Worm (Caenorhabditis elegans): ENCODE measurements around the gene scl-19.

Gene scl-19

ce11 chrV:18731579-18732041 lies at the start of gene scl-19, which contains the start of gene asp-18:
scl-19 (plus strand) TSS chrV:18731991.
asp-18 (minus strand) TSS chrV:18731679.
- TF ChIP-seq nfya-2 (GFP tag; IDR thresholded peaks at IDR 0.05), result 0 out of 2 replicates have a peak, but pooled peaks have one; percentile 24
- TF ChIP-seq F49E8.2 (tag; optimal IDR thresholded peaks at IDR 0.05; ENCODE audit: insufficient read depth), result no peak
- TF ChIP-seq F23B12.7 (tag; optimal IDR thresholded peaks at IDR 0.05; ENCODE audit: insufficient read depth), result no peak

- TF ChIP-seq ztf-18 (tag; optimal IDR thresholded peaks at IDR 0.05) (peak; percentile 54), ets-4 (GFP tag; optimal IDR thresholded peaks at IDR 0.05) (no peak), sea-2 (GFP tag; IDR thresholded peaks at IDR 0.05) (no peak)
Measured at ce11 chrV:18684455-18684987, 47.3 kb upstream of the scl-19 start, which contains the start of gene Y69H2.17. Y69H2.17 (plus strand) TSS chrV:18684937.

- TF ChIP-seq chd-7 (tag; optimal IDR thresholded peaks at IDR 0.05) (no peak), cebp-1 (GFP tag; IDR thresholded peaks at IDR 0.05) (no peak; the same call in 1 of the 2 replicates), cebp-1 (tag; optimal IDR thresholded peaks at IDR 0.05) (peak; percentile 92)
Measured at ce11 chrV:18687361-18687760, 44.4 kb upstream of the scl-19 start.

ce11 chrV:18689681-18690080 lies 42.1 kb upstream of the scl-19 start, which contains the start of the genes ubc-19 and Y69H2.7:
ubc-19 (minus strand) TSS chrV:18689762.
Y69H2.7 (plus strand) TSS chrV:18689989.
- TF ChIP-seq sptf-2 (GFP tag; optimal IDR thresholded peaks at IDR 0.05), result no peak
- TF ChIP-seq ztf-18 (tag; optimal IDR thresholded peaks at IDR 0.05), result peak; percentile 33
- no peak for TF ChIP-seq unc-62 (GFP tag; optimal IDR thresholded peaks at IDR 0.05)
- TF ChIP-seq pha-4 (tag; optimal IDR thresholded peaks at IDR 0.05), result no peak
- TF ChIP-seq tlf-1 (GFP tag; optimal IDR thresholded peaks at IDR 0.05), result no peak
- TF ChIP-seq ceh-58 (GFP tag; IDR thresholded peaks at IDR 0.05), result no peak
- TF ChIP-seq D2030.7 (GFP tag; IDR thresholded peaks at IDR 0.05), result no peak
- peak; percentile 100 for TF ChIP-seq aptf-2 (GFP tag; conservative IDR thresholded peaks at IDR 0.05)
- no peak for TF ChIP-seq ama-1 (optimal IDR thresholded peaks at IDR 0.05)
- no peak for TF ChIP-seq ama-1 (GFP tag; optimal IDR thresholded peaks at IDR 0.05)
- no peak for TF ChIP-seq ceh-40 (GFP tag; IDR thresholded peaks at IDR 0.05)
- no peak for TF ChIP-seq attf-6 (GFP tag; IDR thresholded peaks at IDR 0.05)
- TF ChIP-seq F55B11.4 (tag; optimal IDR thresholded peaks at IDR 0.05; ENCODE audit: borderline replicate concordance, insufficient read depth), result no peak
- no peak for TF ChIP-seq F49E8.2 (tag; optimal IDR thresholded peaks at IDR 0.05; ENCODE audit: insufficient read depth)
- no peak for TF ChIP-seq mel-28 (tag; optimal IDR thresholded peaks at IDR 0.05; ENCODE audit: borderline replicate concordance)
- TF ChIP-seq egl-44 (GFP tag; IDR thresholded peaks at IDR 0.05), result no peak
- no peak for TF ChIP-seq somi-1 (GFP tag; optimal IDR thresholded peaks at IDR 0.05)
- no peak for TF ChIP-seq nfya-1 (tag; optimal IDR thresholded peaks at IDR 0.05; ENCODE audit: borderline replicate concordance, insufficient read depth)
- TF ChIP-seq xnd-1 (tag; optimal IDR thresholded peaks at IDR 0.05), result no peak
- TF ChIP-seq hsf-1 (GFP tag; IDR thresholded peaks at IDR 0.05), result no peak
- no peak for TF ChIP-seq hlh-12 (tag; optimal IDR thresholded peaks at IDR 0.05)
- TF ChIP-seq mcd-1 (GFP tag; IDR thresholded peaks at IDR 0.05), result no peak; the same call in 1 of the 2 replicates
- no peak for TF ChIP-seq atf-7 (tag; optimal IDR thresholded peaks at IDR 0.05)
- TF ChIP-seq efl-1 (GFP tag; optimal IDR thresholded peaks at IDR 0.05), result no peak
- TF ChIP-seq nhr-27 (tag; optimal IDR thresholded peaks at IDR 0.05), result no peak
- TF ChIP-seq T26A5.8 (tag; optimal IDR thresholded peaks at IDR 0.05), result no peak
- TF ChIP-seq rec-8 (tag; optimal IDR thresholded peaks at IDR 0.05), result no peak
- TF ChIP-seq F57C9.4 (tag; optimal IDR thresholded peaks at IDR 0.05), result no peak
- no peak for TF ChIP-seq C17E4.6 (GFP tag; IDR thresholded peaks at IDR 0.05)
- no peak for TF ChIP-seq dox-1 (GFP tag; IDR thresholded peaks at IDR 0.05)
- TF ChIP-seq lin-54 (GFP tag; optimal IDR thresholded peaks at IDR 0.05), result no peak
- TF ChIP-seq lsl-1 (GFP tag; optimal IDR thresholded peaks at IDR 0.05), result peak; percentile 28
- no peak for TF ChIP-seq zfh-2 (GFP tag; conservative IDR thresholded peaks at IDR 0.05)
- no peak for TF ChIP-seq Y53F4B.3 (GFP tag; IDR thresholded peaks at IDR 0.05)
- no peak for TF ChIP-seq rpc-1 (optimal IDR thresholded peaks at IDR 0.05)
- no peak for TF ChIP-seq rpc-1 (tag; optimal IDR thresholded peaks at IDR 0.05)
- TF ChIP-seq dpl-1 (GFP tag; optimal IDR thresholded peaks at IDR 0.05), result peak; percentile 7
